Worm (Caenorhabditis elegans) whole organism, mixed stage, embryonic: ENCODE data around the gene sru-1.

ENCODE experiments used
- lsy-2 ChIP-seq: fragments of 150-350 bp; optimal IDR thresholded peaks from 2 replicates; lab custom pipeline; 2014; ENCODE audit warnings: missing biosample characterization, missing genetic modification characterization
- mep-1 ChIP-seq: fragments of 150-350 bp; optimal IDR thresholded peaks from 2 replicates; lab custom pipeline; 2017; ENCODE audit warnings: missing biosample characterization, missing genetic modification reagents, missing genetic modification characterization, inconsistent platforms
- nhr-76 ChIP-seq: sonication (generic microtip); optimal IDR thresholded peaks from 2 replicates; lab custom pipeline; 2017; ENCODE audit warnings: missing biosample characterization, missing genetic modification characterization
- pha-4 ChIP-seq: fragments of 150-350 bp; optimal IDR thresholded peaks from 2 replicates; lab custom pipeline; 2018; ENCODE audit warnings: missing biosample characterization, missing genetic modification reagents, missing genetic modification characterization

DNA sequence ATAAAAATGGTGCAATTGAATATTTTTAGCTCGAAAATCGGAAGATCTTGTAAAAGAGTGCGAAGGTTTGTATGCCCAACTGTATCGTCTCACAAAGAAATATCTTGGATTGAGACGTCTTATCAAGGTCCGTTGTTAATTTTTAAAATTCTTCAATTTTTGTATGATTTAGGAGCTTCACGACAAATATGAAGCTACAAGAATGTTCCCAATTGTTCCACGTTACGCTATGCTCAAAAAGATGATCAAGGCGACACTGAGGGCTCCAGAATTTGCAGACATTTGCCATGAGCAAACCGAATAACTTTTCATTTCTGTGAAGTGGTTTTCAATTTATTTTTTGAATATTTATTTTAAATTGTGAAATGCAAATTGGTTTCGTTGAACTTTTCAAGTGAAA, 49.7 kb upstream of the sru-1 start:
- TF ChIP-seq lsy-2 (no peak), pha-4 (tag; lab: Kevin White, UChicago) (no peak), nhr-76 (tag; lab: Kevin White, UChicago) (no peak), mep-1 (tag; lab: Kevin White, UChicago) (no peak)
